Worm (Caenorhabditis elegans) whole organism, dauer: ENCODE data around the gene dep-1.

Experiments used
- unc-62 ChIP-seq: sonication (generic microtip); optimal IDR thresholded peaks from 2 replicates; lab custom pipeline; 2017; ENCODE audit warnings: missing biosample characterization, missing genetic modification reagents, missing genetic modification characterization

The dep-1 gene

ce11 chrII:9019704-9020103 is at the start of gene dep-1:
Gene dep-1, minus strand, starts transcription at chrII:9019798.
- no peak for TF ChIP-seq unc-62 (GFP tag; lab: Kevin White, UChicago)

ce11 chrII:9064437-9064836 is 44.8 kb upstream of the dep-1 start:
- no peak for TF ChIP-seq unc-62 (GFP tag; lab: Kevin White, UChicago)

DNA sequence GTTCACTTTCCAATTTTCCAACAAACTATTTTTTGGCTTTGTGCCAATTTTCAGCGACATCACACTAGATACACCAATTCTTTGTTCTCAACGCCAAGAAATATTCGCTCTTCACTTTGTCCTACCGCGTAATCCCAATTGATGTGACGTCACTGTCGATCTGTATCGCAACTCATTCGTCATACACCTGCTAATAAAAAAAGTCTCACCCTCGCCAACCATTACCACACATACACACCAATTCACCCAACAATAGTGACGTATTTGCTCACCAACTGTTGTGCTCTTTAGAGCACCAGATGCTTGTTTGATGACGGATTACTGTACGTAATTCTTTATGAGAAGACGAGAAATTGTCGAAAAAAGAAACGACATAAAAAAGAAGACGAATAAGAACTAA is 43.8 kb upstream of the dep-1 start:
- TF ChIP-seq unc-62 (GFP tag; lab: Kevin White, UChicago): no peak

- TF ChIP-seq unc-62 (GFP tag; lab: Kevin White, UChicago): no peak
These were observed 42.8 kb upstream of the dep-1 start for ce11 chrII:9062261-9062948.

- TF ChIP-seq unc-62 (GFP tag; lab: Kevin White, UChicago): no peak
These were observed 42.1 kb upstream of the dep-1 start for ce11 chrII:9061557-9062183.

ce11 chrII:9061099-9061498 is 41.5 kb upstream of the dep-1 start, which contains the start of gene T24B8.3:
Gene T24B8.3, minus strand, starts transcription at chrII:9061137.
- TF ChIP-seq unc-62 (GFP tag; lab: Kevin White, UChicago): no peak

ce11 chrII:9060332-9060840 is 40.8 kb upstream of the dep-1 start:
- no peak for TF ChIP-seq unc-62 (GFP tag; lab: Kevin White, UChicago)

ce11 chrII:9059010-9059409 is 39.4 kb upstream of the dep-1 start:
- no peak for TF ChIP-seq unc-62 (GFP tag; lab: Kevin White, UChicago)

DNA sequence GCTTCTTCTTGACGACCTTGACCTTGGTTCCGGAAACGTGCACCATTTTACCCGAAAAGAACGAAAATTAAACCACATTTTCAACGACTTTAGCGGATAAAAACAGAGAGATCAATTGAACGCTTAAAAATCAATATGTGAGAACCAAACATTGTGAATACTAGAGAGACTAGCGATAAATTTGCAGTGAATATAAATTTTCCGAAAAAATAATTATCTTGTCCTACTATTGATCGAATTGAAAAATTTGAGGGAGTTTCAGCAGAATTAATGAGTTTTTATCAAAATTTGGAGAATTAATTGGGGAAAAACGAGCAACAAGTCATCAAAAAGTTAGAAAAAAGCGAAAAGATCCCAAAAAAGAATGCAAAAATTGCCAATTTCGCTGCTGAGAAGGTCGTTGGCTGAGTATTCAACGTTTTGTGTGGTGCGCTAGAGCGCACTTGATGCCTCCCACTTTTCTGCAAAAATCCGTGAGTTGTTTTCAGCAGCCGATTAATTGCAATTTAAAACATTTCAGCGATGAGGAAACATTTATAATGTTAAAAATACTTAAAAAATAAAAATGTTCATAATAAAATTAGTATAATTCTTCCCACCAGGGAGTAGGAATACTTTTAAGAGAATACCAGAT is 37.6 kb upstream of the dep-1 start, which contains the start of gene rpl-32:
Gene rpl-32 (minus strand): TSS at position 51 of the 634 bp plus-strand sequence.
- TF ChIP-seq unc-62 (GFP tag; lab: Kevin White, UChicago): no peak

ce11 chrII:9056215-9056819 is 36.7 kb upstream of the dep-1 start:
- no peak for TF ChIP-seq unc-62 (GFP tag; lab: Kevin White, UChicago)

DNA sequence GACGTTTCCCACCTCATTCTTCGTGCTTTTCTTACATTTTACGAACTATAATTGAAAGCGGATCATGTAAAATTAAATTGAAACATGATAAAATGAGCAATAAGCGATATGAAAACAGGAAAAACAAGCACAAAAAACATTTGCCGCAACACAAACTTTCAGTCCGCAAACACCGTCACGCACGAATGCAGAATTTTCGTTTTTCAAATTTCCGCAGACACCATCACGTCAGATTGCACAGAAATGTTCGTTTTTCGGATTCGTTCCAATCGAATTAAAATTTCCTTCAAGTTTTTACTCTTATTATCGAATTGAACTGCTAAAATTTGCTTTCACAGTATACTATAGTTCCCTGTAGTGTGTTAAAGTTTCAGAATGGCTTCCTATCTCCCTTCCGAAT is 35.0 kb upstream of the dep-1 start, which contains the start of gene chmp-7:
Gene chmp-7 (plus strand): TSS at position 369 of the 400 bp plus-strand sequence.
- TF ChIP-seq unc-62 (GFP tag; lab: Kevin White, UChicago): no peak

ce11 chrII:9053564-9053963 is 34.0 kb upstream of the dep-1 start, which contains the start of gene T24B8.7:
Gene T24B8.7, minus strand, starts transcription at chrII:9053664.
- no peak for TF ChIP-seq unc-62 (GFP tag; lab: Kevin White, UChicago)

DNA sequence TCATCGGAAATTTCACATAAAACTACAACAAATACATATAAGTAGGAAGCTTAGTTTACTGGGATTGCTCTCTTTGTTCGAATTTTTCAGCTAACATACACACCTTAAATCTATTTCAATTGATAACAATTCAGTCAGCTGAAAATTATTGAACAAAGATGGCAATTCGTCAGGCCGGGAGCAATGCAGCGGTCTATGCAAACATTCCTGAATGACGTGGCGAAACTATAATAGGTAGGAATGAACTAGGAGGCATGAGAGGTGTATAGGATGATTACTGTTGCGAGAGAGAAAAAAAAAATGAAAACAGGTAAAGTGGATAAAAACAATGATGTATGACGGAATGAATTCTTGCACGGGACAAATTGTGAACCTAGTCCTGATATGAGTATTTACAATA is 22.5 kb upstream of the dep-1 start:
- no peak for TF ChIP-seq unc-62 (GFP tag; lab: Kevin White, UChicago)

ce11 chrII:9041306-9041705 is 21.7 kb upstream of the dep-1 start, which contains the start of gene F37B12.3:
Gene F37B12.3, minus strand, starts transcription at chrII:9041406.
- TF ChIP-seq unc-62 (GFP tag; lab: Kevin White, UChicago): no peak

- TF ChIP-seq unc-62 (GFP tag; lab: Kevin White, UChicago): no peak
These were observed 19.1 kb upstream of the dep-1 start for ce11 chrII:9038736-9039135.

DNA sequence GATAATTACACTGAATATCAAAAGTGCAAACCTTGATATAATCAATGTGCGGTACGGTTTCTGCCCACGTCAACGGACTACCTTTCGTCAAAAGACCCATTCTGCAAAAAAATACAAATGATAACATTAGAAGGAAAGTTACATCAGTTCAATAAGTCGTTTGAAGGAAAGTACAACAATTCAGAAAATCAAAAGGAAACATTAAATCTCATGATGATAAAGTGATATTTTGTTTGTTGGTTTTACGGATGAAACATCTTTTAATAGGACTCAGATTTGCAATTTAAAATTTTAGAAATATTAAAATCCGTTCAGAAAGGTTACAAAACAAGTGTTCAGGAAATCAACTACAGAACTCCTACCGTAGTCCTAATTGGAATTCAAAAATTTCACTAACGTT is 18.6 kb upstream of the dep-1 start, which contains the start of gene gcs-1:
Gene gcs-1 (minus strand): TSS at position 101 of the 400 bp plus-strand sequence.
- no peak for TF ChIP-seq unc-62 (GFP tag; lab: Kevin White, UChicago)
